Fruit fly (Drosophila melanogaster) whole organism, embryonic: Measurements from ENCODE around the gene CG43295.
A peak's percentile ranks its signal among the peaks of the same experiment; 100 is the strongest.

ENCODE experiments used
- Blimp-1 ChIP-seq: fragments of 200-800 bp; sonication (Bioruptor generic); optimal IDR thresholded peaks from 3 replicates; lab custom pipeline; 2018; ENCODE audit warnings: missing biosample characterization, missing genetic modification characterization, mild to moderate bottlenecking, moderate library complexity, missing genetic modification reagents
- CG10543 ChIP-seq: fragments of 200-800 bp; sonication (Bioruptor generic); optimal IDR thresholded peaks from 3 replicates; lab custom pipeline; 2017; ENCODE audit warnings: missing biosample characterization, mild to moderate bottlenecking, missing genetic modification characterization, moderate library complexity
- CG11560 ChIP-seq: fragments of 200-800 bp; sonication (Bioruptor generic); IDR thresholded peaks from 3 replicates; pipeline ENCODE4 v1.3.6; 2022; ENCODE audit warnings: missing biosample characterization, missing genetic modification characterization
- CG12236 ChIP-seq: fragments of 200-800 bp; sonication (Bioruptor generic); optimal IDR thresholded peaks from 2 replicates; lab custom pipeline; 2016; ENCODE audit warnings: missing biosample characterization, missing genetic modification characterization
- CG1529 ChIP-seq: fragments of 200-800 bp; sonication (Bioruptor generic); optimal IDR thresholded peaks from 3 replicates; lab custom pipeline; 2018; ENCODE audit warnings: missing biosample characterization, missing genetic modification characterization
- CG1603 ChIP-seq: fragments of 200-800 bp; sonication (Bioruptor generic); optimal IDR thresholded peaks from 2 replicates; lab custom pipeline; 2019; ENCODE audit warnings: missing biosample characterization, mild to moderate bottlenecking, missing genetic modification characterization, moderate library complexity
- CG1647 ChIP-seq: fragments of 200-800 bp; sonication (Bioruptor generic); optimal IDR thresholded peaks from 3 replicates; lab custom pipeline; 2016; ENCODE audit warnings: missing biosample characterization, missing genetic modification characterization
- CG16815 ChIP-seq: fragments of 200-800 bp; sonication (Bioruptor generic); optimal IDR thresholded peaks from 3 replicates; lab custom pipeline; 2017; ENCODE audit warnings: missing biosample characterization, mild to moderate bottlenecking, missing genetic modification characterization
- CG2199 ChIP-seq: fragments of 200-800 bp; sonication (Bioruptor generic); IDR thresholded peaks from 3 replicates; pipeline ENCODE4 v1.3.6; 2022; ENCODE audit warnings: missing biosample characterization, missing genetic modification characterization
- CG3726 ChIP-seq: fragments of 200-800 bp; sonication (Bioruptor generic); IDR thresholded peaks from 3 replicates; pipeline ENCODE4, ENCODE4 v1.3.6; 2022; ENCODE audit warnings: missing biosample characterization, missing genetic modification characterization
- CG4360 ChIP-seq: fragments of 200-800 bp; sonication (Bioruptor generic); IDR thresholded peaks from 2 replicates; pipeline ENCODE4 v1.3.6; 2022; ENCODE audit warnings: missing biosample characterization, missing genetic modification characterization
- CG4424 ChIP-seq: fragments of 200-800 bp; sonication (Bioruptor generic); optimal IDR thresholded peaks from 3 replicates; lab custom pipeline; 2016; ENCODE audit warnings: missing biosample characterization, missing genetic modification characterization
- CG6254 ChIP-seq: fragments of 200-800 bp; sonication (Bioruptor generic); optimal IDR thresholded peaks from 3 replicates; lab custom pipeline; 2017; ENCODE audit warnings: mild to moderate bottlenecking, missing biosample characterization, missing genetic modification reagents, missing genetic modification characterization
- CG6683 ChIP-seq: fragments of 200-800 bp; sonication (Bioruptor generic); optimal IDR thresholded peaks from 2 replicates; lab custom pipeline; 2017; ENCODE audit warnings: missing biosample characterization, mild to moderate bottlenecking, missing genetic modification characterization, missing genetic modification reagents
- CG7357 ChIP-seq: fragments of 200-800 bp; sonication (Bioruptor generic); IDR thresholded peaks from 3 replicates; pipeline ENCODE4 v1.3.6; 2022; ENCODE audit warnings: missing biosample characterization, missing genetic modification characterization
- CG8281 ChIP-seq: fragments of 200-800 bp; sonication (Bioruptor generic); optimal IDR thresholded peaks from 2 replicates; lab custom pipeline; 2018; ENCODE audit warnings: missing biosample characterization, mild to moderate bottlenecking, missing genetic modification characterization, moderate library complexity
- CG8290 ChIP-seq, 3 experiments: fragments of 200-800 bp; sonication (Bioruptor generic); optimal IDR thresholded peaks; 2 replicates each; lab custom pipeline; 2016 to 2019; ENCODE audit warnings: missing biosample characterization in 3 of 3, missing genetic modification characterization in 3 of 3, mild to moderate bottlenecking in 2 of 3, moderate library complexity in 1 of 3
- Chrac-16 ChIP-seq: fragments of 200-800 bp; sonication (Bioruptor generic); optimal IDR thresholded peaks from 3 replicates; lab custom pipeline; 2016; ENCODE audit warnings: missing biosample characterization, missing genetic modification characterization
- CoRest ChIP-seq: fragments of 200-800 bp; sonication (Bioruptor generic); optimal IDR thresholded peaks from 3 replicates; lab custom pipeline; 2018; ENCODE audit warnings: missing biosample characterization, mild to moderate bottlenecking, missing genetic modification characterization, moderate library complexity
- D19A ChIP-seq: fragments of 200-800 bp; optimal IDR thresholded peaks from 3 replicates; lab custom pipeline; 2019; ENCODE audit warnings: missing biosample characterization, mild to moderate bottlenecking, missing genetic modification characterization, moderate library complexity
- Deaf1 ChIP-seq: fragments of 200-800 bp; optimal IDR thresholded peaks from 3 replicates; lab custom pipeline; 2019; ENCODE audit warnings: missing biosample characterization, mild to moderate bottlenecking, missing genetic modification characterization, moderate library complexity
- Eip74EF ChIP-seq, 2 experiments: fragments of 200-800 bp in 1 of 2; fragments of >200 bp in 1 of 2; sonication (Bioruptor generic) in 1 of 2; optimal IDR thresholded peaks; 2 replicates each; lab custom pipeline; 2017 to 2019; ENCODE audit warnings: missing biosample characterization in 2 of 2, missing genetic modification characterization in 2 of 2, mild to moderate bottlenecking in 1 of 2, moderate library complexity in 1 of 2
- Fer2 ChIP-seq: fragments of 200-800 bp; sonication (Bioruptor generic); optimal IDR thresholded peaks from 2 replicates; lab custom pipeline; 2018; ENCODE audit warnings: missing biosample characterization, mild to moderate bottlenecking, missing genetic modification characterization, moderate library complexity
- Gsc ChIP-seq: fragments of 200-800 bp; sonication (Bioruptor generic); IDR thresholded peaks from 2 replicates; pipeline ENCODE4 v1.3.6; 2022; ENCODE audit warnings: missing biosample characterization, missing genetic modification characterization
- Hand ChIP-seq: fragments of 200-800 bp; sonication (Bioruptor generic); optimal IDR thresholded peaks from 2 replicates; lab custom pipeline; 2017; ENCODE audit warnings: mild to moderate bottlenecking, missing biosample characterization, missing genetic modification reagents, missing genetic modification characterization
- HmgZ ChIP-seq: fragments of 200-800 bp; sonication (Bioruptor generic); optimal IDR thresholded peaks from 2 replicates; lab custom pipeline; 2018; ENCODE audit warnings: missing biosample characterization, mild to moderate bottlenecking, missing genetic modification characterization
- Hr78 ChIP-seq, 2 experiments: fragments of 200-800 bp in 1 of 2; fragments of >200 bp in 1 of 2; sonication (Bioruptor generic) in 1 of 2; optimal IDR thresholded peaks; 2 replicates each; lab custom pipeline; 2017 to 2019; ENCODE audit warnings: missing biosample characterization in 2 of 2, missing genetic modification characterization in 2 of 2, mild to moderate bottlenecking in 1 of 2, moderate library complexity in 1 of 2
- Hsf ChIP-seq: fragments of 200-800 bp; sonication (Bioruptor generic); optimal IDR thresholded peaks from 3 replicates; lab custom pipeline; 2016; ENCODE audit warnings: missing biosample characterization, missing genetic modification characterization
- NC2β ChIP-seq: fragments of 200-800 bp; sonication (Bioruptor generic); optimal IDR thresholded peaks from 2 replicates; lab custom pipeline; 2016; ENCODE audit warnings: missing biosample characterization, missing genetic modification characterization
- Oli ChIP-seq: fragments of 200-800 bp; sonication (Bioruptor generic); optimal IDR thresholded peaks from 2 replicates; lab custom pipeline; 2018; ENCODE audit warnings: missing biosample characterization, mild to moderate bottlenecking, missing genetic modification characterization, moderate library complexity
- Poxn ChIP-seq: fragments of 200-800 bp; sonication (Bioruptor generic); IDR thresholded peaks from 2 replicates; pipeline ENCODE4 v1.3.6; 2022; ENCODE audit warnings: missing biosample characterization, missing genetic modification characterization
- Sin3A ChIP-seq: fragments of >200 bp; optimal IDR thresholded peaks from 2 replicates; lab custom pipeline; 2018
- Tbp ChIP-seq: fragments of >200 bp; optimal IDR thresholded peaks from 2 replicates; lab custom pipeline; 2018; ENCODE audit warnings: missing biosample characterization, missing genetic modification characterization
- Xbp1 ChIP-seq: fragments of 200-800 bp; sonication (Bioruptor generic); optimal IDR thresholded peaks from 3 replicates; lab custom pipeline; 2016; ENCODE audit warnings: missing biosample characterization, mild to moderate bottlenecking, missing genetic modification characterization
- ase ChIP-seq: fragments of 200-800 bp; sonication (Bioruptor generic); IDR thresholded peaks from 3 replicates; pipeline ENCODE4 v1.3.6; 2022; ENCODE audit warnings: missing biosample characterization, missing genetic modification characterization
- corto ChIP-seq: fragments of 200-800 bp; sonication (Bioruptor generic); optimal IDR thresholded peaks from 2 replicates; lab custom pipeline; 2016; ENCODE audit warnings: missing biosample characterization, mild to moderate bottlenecking, missing genetic modification characterization, moderate library complexity
- gfzf ChIP-seq: fragments of 200-800 bp; sonication (Bioruptor generic); optimal IDR thresholded peaks from 2 replicates; lab custom pipeline; 2016; ENCODE audit warnings: missing biosample characterization, mild to moderate bottlenecking, missing genetic modification characterization, moderate library complexity
- jing ChIP-seq: fragments of 200-800 bp; sonication (Bioruptor generic); optimal IDR thresholded peaks from 2 replicates; lab custom pipeline; 2018; ENCODE audit warnings: missing biosample characterization, mild to moderate bottlenecking, missing genetic modification characterization
- oc ChIP-seq: fragments of 200-800 bp; sonication (Bioruptor generic); optimal IDR thresholded peaks from 2 replicates; lab custom pipeline; 2018; ENCODE audit warnings: missing biosample characterization, mild to moderate bottlenecking, missing genetic modification characterization, moderate library complexity
- pan ChIP-seq, 4 experiments: fragments of >200 bp in 3 of 4; fragments of 200-800 bp in 1 of 4; sonication (Bioruptor generic) in 1 of 4; optimal IDR thresholded peaks in 3 of 4; IDR thresholded peaks in 1 of 4; 2 replicates each; pipeline versions ENCODE4 v1.3.6 to Lab custom; 2017 to 2022; ENCODE audit warnings: missing biosample characterization in 2 of 4, missing genetic modification characterization in 2 of 4, mixed read lengths in 1 of 4
- pfk ChIP-seq: fragments of 200-800 bp; sonication (Bioruptor generic); optimal IDR thresholded peaks from 2 replicates; lab custom pipeline; 2018; ENCODE audit warnings: missing biosample characterization, mild to moderate bottlenecking, missing genetic modification characterization, moderate library complexity
- pnt ChIP-seq: fragments of 200-800 bp; sonication (Bioruptor generic); optimal IDR thresholded peaks from 3 replicates; lab custom pipeline; 2016; ENCODE audit warnings: missing biosample characterization, missing genetic modification characterization
- rib ChIP-seq: fragments of 200-800 bp; sonication (Bioruptor generic); IDR thresholded peaks from 2 replicates; pipeline ENCODE4 v1.3.6; 2022; ENCODE audit warnings: missing biosample characterization, missing genetic modification characterization
- sd ChIP-seq: fragments of 200-800 bp; sonication (Bioruptor generic); optimal IDR thresholded peaks from 3 replicates; lab custom pipeline; 2018; ENCODE audit warnings: missing biosample characterization, mild to moderate bottlenecking, missing genetic modification characterization, moderate library complexity
- tgo ChIP-seq: fragments of 200-800 bp; sonication (Bioruptor generic); IDR thresholded peaks from 3 replicates; pipeline ENCODE4 v1.3.6; 2022; ENCODE audit warnings: missing biosample characterization, missing genetic modification characterization
- tin ChIP-seq: fragments of 200-800 bp; sonication (Bioruptor generic); optimal IDR thresholded peaks from 3 replicates; lab custom pipeline; 2016; ENCODE audit warnings: missing biosample characterization, missing genetic modification characterization
- trh ChIP-seq: fragments of 200-800 bp; sonication (Bioruptor generic); optimal IDR thresholded peaks from 2 replicates; lab custom pipeline; 2016; ENCODE audit warnings: missing biosample characterization, missing genetic modification characterization
- tx ChIP-seq: fragments of 200-800 bp; sonication (Bioruptor generic); optimal IDR thresholded peaks from 2 replicates; lab custom pipeline; 2016; ENCODE audit warnings: missing biosample characterization, missing genetic modification characterization
- vnd ChIP-seq: fragments of 200-800 bp; sonication (Bioruptor generic); IDR thresholded peaks from 3 replicates; pipeline ENCODE4 v1.3.6; 2022; ENCODE audit warnings: missing biosample characterization, missing genetic modification characterization; ENCODE audit not compliant: partially characterized antibody

Gene CG43295

DNA sequence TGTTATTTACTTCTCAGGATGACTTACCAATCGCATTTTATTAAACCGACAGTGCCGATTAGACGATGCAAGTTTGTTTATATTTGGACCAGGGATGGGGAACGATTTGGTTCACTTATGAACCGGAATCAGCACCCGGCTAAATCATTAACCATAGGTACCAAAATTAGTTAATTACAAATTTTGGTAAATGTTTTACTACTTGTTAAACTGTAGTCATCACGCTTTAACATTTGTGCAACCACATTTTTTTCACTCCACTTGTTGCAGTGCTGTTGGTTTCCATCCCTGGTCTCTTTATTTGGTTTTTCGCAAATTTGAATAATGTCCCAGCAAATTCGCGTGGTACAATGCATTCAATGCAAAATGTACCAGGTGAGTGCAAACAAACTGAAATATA lies at the start of gene CG43295, which contains the start of gene IntS9 (continued):
- TF ChIP-seq jing (GFP tag; lab: Kevin White, UChicago) (no peak), NC2β (GFP tag; lab: Kevin White, UChicago) (peak; percentile 89), tgo (GFP tag; lab: Robert Waterston, UW) (peak; percentile 80), sd (tag; lab: Kevin White, UChicago) (no peak), Eip74EF (GFP tag; optimal IDR thresholded peaks at IDR 0.05; lab: Kevin White, UChicago) (no peak), D19A (tag; lab: Kevin White, UChicago) (no peak), CoRest (no peak), CG8281 (tag; lab: Kevin White, UChicago) (no peak), CG2199 (GFP tag; lab: Robert Waterston, UW) (peak; percentile 74; the same call in 2 of the 3 replicates), Oli (tag; lab: Kevin White, UChicago) (peak; percentile 68), Blimp-1 (GFP tag; lab: Kevin White, UChicago) (no peak), CG1529 (no peak), Hand (no peak), CG4360 (GFP tag; lab: Robert Waterston, UW) (no peak), CG4424 (peak; percentile 87), trh (GFP tag; lab: Kevin White, UChicago) (peak; percentile 60), Hr78 (GFP tag; optimal IDR thresholded peaks at IDR 0.05; lab: Kevin White, UChicago) (no peak), gfzf (GFP tag; lab: Kevin White, UChicago) (peak; percentile 6), Poxn (0 out of 2 replicates have a peak, but pooled peaks have one; percentile 8), Deaf1 (no peak), ase (GFP tag; lab: Robert Waterston, UW) (peak; percentile 79), Xbp1 (GFP tag; lab: Kevin White, UChicago) (peak; percentile 90), vnd (GFP tag; lab: Robert Waterston, UW) (no peak), Fer2 (no peak), corto (peak; percentile 69), CG8290 (GFP tag; optimal IDR thresholded peaks at IDR 0.05; lab: Kevin White, UChicago) (peak; percentile 66), CG8290 (tag; optimal IDR thresholded peaks at IDR 0.05; lab: Kevin White, UChicago) (no peak), CG6254 (peak; percentile 47), CG16815 (peak; percentile 65), CG7357 (GFP tag; lab: Robert Waterston, UW) (peak; percentile 69; the same call in 2 of the 3 replicates), CG6683 (GFP tag; lab: Kevin White, UChicago) (peak; percentile 19), oc (tag; lab: Kevin White, UChicago) (no peak), CG3726 (GFP tag; lab: Robert Waterston, UW) (peak; percentile 74), HmgZ (tag; lab: Kevin White, UChicago) (peak; percentile 74), tx (peak; percentile 77), CG10543 (GFP tag; lab: Kevin White, UChicago) (no peak), tin (GFP tag; lab: Kevin White, UChicago) (peak; percentile 90), CG1603 (tag; lab: Kevin White, UChicago) (peak; percentile 92), CG1647 (GFP tag; lab: Kevin White, UChicago) (peak; percentile 70), Hsf (GFP tag; lab: Kevin White, UChicago) (peak; percentile 91), Tbp (GFP tag; lab: Kevin White, UChicago) (no peak), CG11560 (tag; lab: Robert Waterston, UW) (peak; percentile 56; the same call in 1 of the 3 replicates), pan (optimal IDR thresholded peaks at IDR 0.05; lab: Kevin White, UChicago) (no peak), pan (GFP tag; optimal IDR thresholded peaks at IDR 0.05 in 1 of 2, IDR thresholded peaks at IDR 0.05 in 1 of 2) (peak in 1 of 2 experiments; percentile 90), rib (peak; percentile 40; the same call in 1 of the 2 replicates), CG12236 (peak; percentile 72), Sin3A (lab: Kevin White, UChicago) (peak; percentile 39), Gsc (peak; percentile 56; the same call in 1 of the 2 replicates), pnt (GFP tag; lab: Kevin White, UChicago) (peak; percentile 83), Chrac-16 (peak; percentile 89), pfk (GFP tag; lab: Kevin White, UChicago) (no peak)
